Fruit fly (Drosophila melanogaster): ENCODE results near the gene UQCR-14L.

- TF ChIP-seq CG8159 (tag; optimal IDR thresholded peaks at IDR 0.05) (no peak), CG9948 (tag; optimal IDR thresholded peaks at IDR 0.05) (no peak), Pif1B (GFP tag; optimal IDR thresholded peaks at IDR 0.05) (no peak), CG14655 (GFP tag; optimal IDR thresholded peaks at IDR 0.05) (peak; percentile 55), CG34367 (tag; optimal IDR thresholded peaks at IDR 0.05) (no peak), Snoo (tag; optimal IDR thresholded peaks at IDR 0.05) (no peak), EcR (GFP tag; optimal IDR thresholded peaks at IDR 0.05) (no peak), Pif1A (GFP tag; optimal IDR thresholded peaks at IDR 0.05) (no peak), CG15710 (tag; optimal IDR thresholded peaks at IDR 0.05) (no peak), fd96Ca (GFP tag; IDR thresholded peaks at IDR 0.05) (peak; percentile 56; the same call in 1 of the 3 replicates)
Measured at dm6 chr3R:28332137-28332671, 38.4 kb downstream of the UQCR-14L start.

Data from whole organism, pupa.